Fruit fly (Drosophila melanogaster) whole organism, embryonic: ENCODE data around the gene Rab3-GEF.

Experiments used
- Antp ChIP-seq: fragments of 200-800 bp; sonication (Bioruptor generic); optimal IDR thresholded peaks from 3 replicates; lab custom pipeline; 2016; ENCODE audit warnings: missing biosample characterization, missing genetic modification characterization
- CG12391 ChIP-seq: fragments of 200-800 bp; sonication (Bioruptor generic); optimal IDR thresholded peaks from 3 replicates; lab custom pipeline; 2018; ENCODE audit warnings: missing biosample characterization, mild to moderate bottlenecking, missing genetic modification characterization, moderate library complexity
- CG12744 ChIP-seq: fragments of 200-800 bp; sonication (Bioruptor generic); optimal IDR thresholded peaks from 2 replicates; lab custom pipeline; 2016; ENCODE audit warnings: missing biosample characterization, missing genetic modification characterization
- CG13894 ChIP-seq: fragments of 200-800 bp; sonication (Bioruptor generic); optimal IDR thresholded peaks from 3 replicates; lab custom pipeline; 2018; ENCODE audit warnings: missing biosample characterization, mild to moderate bottlenecking, missing genetic modification characterization, moderate library complexity
- CG14014 ChIP-seq: fragments of 200-800 bp; sonication (Bioruptor generic); IDR thresholded peaks from 2 replicates; pipeline ENCODE4 v1.3.6; 2022; ENCODE audit warnings: missing biosample characterization, missing genetic modification characterization
- CG14710 ChIP-seq: fragments of 200-800 bp; sonication (Bioruptor generic); optimal IDR thresholded peaks from 3 replicates; lab custom pipeline; 2019; ENCODE audit warnings: missing biosample characterization, mild to moderate bottlenecking, missing genetic modification characterization, moderate library complexity
- CG1529 ChIP-seq: fragments of 200-800 bp; sonication (Bioruptor generic); optimal IDR thresholded peaks from 3 replicates; lab custom pipeline; 2018; ENCODE audit warnings: missing biosample characterization, missing genetic modification characterization
- CG1602 ChIP-seq: fragments of 200-800 bp; sonication (Bioruptor generic); optimal IDR thresholded peaks from 3 replicates; lab custom pipeline; 2016; ENCODE audit warnings: missing biosample characterization, missing genetic modification characterization
- CG2678 ChIP-seq: fragments of 200-800 bp; sonication (Bioruptor generic); optimal IDR thresholded peaks from 3 replicates; lab custom pipeline; 2019; ENCODE audit warnings: missing biosample characterization, mild to moderate bottlenecking, missing genetic modification characterization, moderate library complexity
- CG2875 ChIP-seq: fragments of 200-800 bp; sonication (Bioruptor generic); optimal IDR thresholded peaks from 2 replicates; lab custom pipeline; 2017; ENCODE audit warnings: missing biosample characterization, mild to moderate bottlenecking, missing genetic modification characterization, missing genetic modification reagents
- CG3163 ChIP-seq: fragments of 200-800 bp; sonication (Bioruptor generic); optimal IDR thresholded peaks from 3 replicates; lab custom pipeline; 2016; ENCODE audit warnings: missing biosample characterization, missing genetic modification characterization
- CG32772 ChIP-seq: fragments of 200-800 bp; sonication (Bioruptor generic); IDR thresholded peaks from 2 replicates; pipeline ENCODE4 v1.3.6; 2022; ENCODE audit warnings: missing biosample characterization, missing genetic modification characterization
- CG4328 ChIP-seq: fragments of 200-800 bp; sonication (Bioruptor generic); optimal IDR thresholded peaks from 3 replicates; lab custom pipeline; 2017; ENCODE audit warnings: missing biosample characterization, missing genetic modification reagents, missing genetic modification characterization
- CG4404 ChIP-seq: fragments of 200-800 bp; sonication (Bioruptor generic); IDR thresholded peaks from 2 replicates; pipeline ENCODE4 v1.3.6; 2022; ENCODE audit warnings: missing biosample characterization, missing genetic modification characterization
- CG6791 ChIP-seq: fragments of 200-800 bp; sonication (Bioruptor generic); IDR thresholded peaks from 3 replicates; pipeline ENCODE4 v1.3.6; 2022; ENCODE audit warnings: missing biosample characterization, missing genetic modification characterization; ENCODE audit not compliant: partially characterized antibody
- CG7786 ChIP-seq: fragments of 200-800 bp; sonication (Bioruptor generic); optimal IDR thresholded peaks from 2 replicates; lab custom pipeline; 2016; ENCODE audit warnings: missing biosample characterization, missing genetic modification characterization
- CG7987 ChIP-seq: fragments of 200-800 bp; sonication (Bioruptor generic); optimal IDR thresholded peaks from 2 replicates; lab custom pipeline; 2018; ENCODE audit warnings: missing biosample characterization, mild to moderate bottlenecking, missing genetic modification characterization, moderate library complexity
- CG8281 ChIP-seq: fragments of 200-800 bp; sonication (Bioruptor generic); optimal IDR thresholded peaks from 2 replicates; lab custom pipeline; 2018; ENCODE audit warnings: missing biosample characterization, mild to moderate bottlenecking, missing genetic modification characterization, moderate library complexity
- CG8359 ChIP-seq: fragments of 200-800 bp; sonication (Bioruptor generic); optimal IDR thresholded peaks from 2 replicates; lab custom pipeline; 2017; ENCODE audit warnings: missing biosample characterization, mild to moderate bottlenecking, missing genetic modification characterization, borderline replicate concordance
- E2f2 ChIP-seq: fragments of 200-800 bp; sonication (Bioruptor generic); IDR thresholded peaks from 2 replicates; pipeline ENCODE4 v1.3.6; 2022; ENCODE audit warnings: missing biosample characterization, missing genetic modification characterization
- Eip74EF ChIP-seq, 2 experiments: fragments of 200-800 bp in 1 of 2; fragments of >200 bp in 1 of 2; sonication (Bioruptor generic) in 1 of 2; optimal IDR thresholded peaks; 2 replicates each; lab custom pipeline; 2017 to 2019; ENCODE audit warnings: missing biosample characterization in 2 of 2, missing genetic modification characterization in 2 of 2, mild to moderate bottlenecking in 1 of 2, moderate library complexity in 1 of 2
- H15 ChIP-seq: fragments of 200-800 bp; sonication (Bioruptor generic); IDR thresholded peaks from 3 replicates; pipeline ENCODE4 v1.3.6; 2022; ENCODE audit warnings: missing biosample characterization, missing genetic modification characterization
- Jarid2 ChIP-seq: fragments of 200-800 bp; sonication (Bioruptor generic); optimal IDR thresholded peaks from 3 replicates; lab custom pipeline; 2017; ENCODE audit warnings: mild to moderate bottlenecking, missing biosample characterization, missing genetic modification reagents, missing genetic modification characterization
- Lim3 ChIP-seq: fragments of 200-800 bp; sonication (Bioruptor generic); IDR thresholded peaks from 2 replicates; pipeline ENCODE4 v1.3.6; 2022; ENCODE audit warnings: missing biosample characterization, missing genetic modification characterization
- MBD-R2 ChIP-seq: fragments of 200-800 bp; sonication (Bioruptor generic); IDR thresholded peaks from 2 replicates; pipeline ENCODE4 v1.3.6; 2022; ENCODE audit warnings: missing biosample characterization, missing genetic modification characterization
- Oaz ChIP-seq: fragments of 200-800 bp; sonication (Bioruptor generic); IDR thresholded peaks from 2 replicates; pipeline ENCODE4 v1.3.6; 2022; ENCODE audit warnings: missing biosample characterization, missing genetic modification characterization
- Rx ChIP-seq: fragments of 200-800 bp; sonication (Bioruptor generic); IDR thresholded peaks from 2 replicates; pipeline ENCODE4 v1.3.6; 2022; ENCODE audit warnings: missing biosample characterization, missing genetic modification characterization
- Xbp1 ChIP-seq: fragments of 200-800 bp; sonication (Bioruptor generic); optimal IDR thresholded peaks from 3 replicates; lab custom pipeline; 2016; ENCODE audit warnings: missing biosample characterization, mild to moderate bottlenecking, missing genetic modification characterization
- az2 ChIP-seq: fragments of 200-800 bp; sonication (Bioruptor generic); optimal IDR thresholded peaks from 3 replicates; lab custom pipeline; 2016; ENCODE audit warnings: missing biosample characterization, missing genetic modification characterization
- chif ChIP-seq, 2 experiments: fragments of 200-800 bp; sonication (Bioruptor generic); optimal IDR thresholded peaks; 3 replicates each; lab custom pipeline; 2016; ENCODE audit warnings: missing biosample characterization in 2 of 2, missing genetic modification characterization in 2 of 2
- corto ChIP-seq: fragments of 200-800 bp; sonication (Bioruptor generic); optimal IDR thresholded peaks from 2 replicates; lab custom pipeline; 2016; ENCODE audit warnings: missing biosample characterization, mild to moderate bottlenecking, missing genetic modification characterization, moderate library complexity
- crol ChIP-seq: fragments of 200-800 bp; sonication (Bioruptor generic); IDR thresholded peaks from 2 replicates; pipeline ENCODE4 v1.3.6; 2022; ENCODE audit warnings: missing biosample characterization, missing genetic modification characterization
- cwo ChIP-seq: fragments of 200-800 bp; sonication (Bioruptor generic); optimal IDR thresholded peaks from 3 replicates; lab custom pipeline; 2017; ENCODE audit warnings: missing biosample characterization, missing genetic modification characterization, mild to moderate bottlenecking, moderate library complexity, missing genetic modification reagents
- dysf ChIP-seq: fragments of 200-800 bp; sonication (Bioruptor generic); IDR thresholded peaks from 3 replicates; pipeline ENCODE4 v1.3.6; 2022; ENCODE audit warnings: missing biosample characterization, missing genetic modification characterization
- ewg ChIP-seq: fragments of 200-800 bp; sonication (Bioruptor generic); optimal IDR thresholded peaks from 3 replicates; lab custom pipeline; 2017; ENCODE audit warnings: mild to moderate bottlenecking, missing biosample characterization, missing genetic modification reagents, missing genetic modification characterization
- eyg ChIP-seq: fragments of 200-800 bp; sonication (Bioruptor generic); optimal IDR thresholded peaks from 3 replicates; lab custom pipeline; 2016; ENCODE audit warnings: missing biosample characterization, missing genetic modification characterization
- fd102C ChIP-seq: fragments of 200-800 bp; sonication (Bioruptor generic); optimal IDR thresholded peaks from 2 replicates; lab custom pipeline; 2018; ENCODE audit warnings: missing biosample characterization, mild to moderate bottlenecking, missing genetic modification characterization, moderate library complexity
- fd64A ChIP-seq: fragments of 200-800 bp; sonication (Bioruptor generic); optimal IDR thresholded peaks from 3 replicates; lab custom pipeline; 2018; ENCODE audit warnings: missing biosample characterization, mild to moderate bottlenecking, missing genetic modification characterization
- gcm2 ChIP-seq: fragments of 200-800 bp; sonication (Bioruptor generic); optimal IDR thresholded peaks from 2 replicates; lab custom pipeline; 2016; ENCODE audit warnings: missing biosample characterization, missing genetic modification characterization
- her ChIP-seq: fragments of 200-800 bp; sonication (Bioruptor generic); optimal IDR thresholded peaks from 2 replicates; lab custom pipeline; 2016; ENCODE audit warnings: missing biosample characterization, missing genetic modification characterization
- hth ChIP-seq: fragments of >200 bp; optimal IDR thresholded peaks from 2 replicates; lab custom pipeline; 2017; ENCODE audit warnings: inconsistent platforms
- insv ChIP-seq, 2 experiments: fragments of 200-800 bp; sonication (Bioruptor generic); optimal IDR thresholded peaks; 3 replicates each; lab custom pipeline; 2016 to 2018; ENCODE audit warnings: missing biosample characterization in 2 of 2, missing genetic modification characterization in 2 of 2
- kni ChIP-seq: fragments of 200-800 bp; sonication (Bioruptor generic); optimal IDR thresholded peaks from 3 replicates; lab custom pipeline; 2017; ENCODE audit warnings: mild to moderate bottlenecking, missing biosample characterization, missing genetic modification reagents, missing genetic modification characterization
- p53 ChIP-seq: fragments of 200-800 bp; sonication (Bioruptor generic); optimal IDR thresholded peaks from 2 replicates; lab custom pipeline; 2016; ENCODE audit warnings: missing biosample characterization, missing genetic modification characterization
- prd ChIP-seq, 3 experiments: fragments of >200 bp in 2 of 3; fragments of 200-800 bp in 1 of 3; sonication (Bioruptor generic) in 1 of 3; optimal IDR thresholded peaks in 2 of 3; IDR thresholded peaks in 1 of 3; 2 replicates in 2 of 3; 3 replicates in 1 of 3; pipeline versions ENCODE4 v1.3.6 to Lab custom; 2017 to 2022; ENCODE audit warnings: missing biosample characterization in 1 of 3, missing genetic modification characterization in 1 of 3
- rib ChIP-seq: fragments of 200-800 bp; sonication (Bioruptor generic); IDR thresholded peaks from 2 replicates; pipeline ENCODE4 v1.3.6; 2022; ENCODE audit warnings: missing biosample characterization, missing genetic modification characterization
- scrt ChIP-seq: fragments of 200-800 bp; sonication (Bioruptor generic); optimal IDR thresholded peaks from 2 replicates; lab custom pipeline; 2018; ENCODE audit warnings: missing biosample characterization, mild to moderate bottlenecking, missing genetic modification characterization, moderate library complexity
- tap ChIP-seq: fragments of 200-800 bp; optimal IDR thresholded peaks from 3 replicates; lab custom pipeline; 2019; ENCODE audit warnings: missing biosample characterization, mild to moderate bottlenecking, missing genetic modification characterization, moderate library complexity
- tin ChIP-seq: fragments of 200-800 bp; sonication (Bioruptor generic); optimal IDR thresholded peaks from 3 replicates; lab custom pipeline; 2016; ENCODE audit warnings: missing biosample characterization, missing genetic modification characterization
- wdn ChIP-seq: fragments of 200-800 bp; sonication (Bioruptor generic); IDR thresholded peaks from 2 replicates; pipeline ENCODE4 v1.3.6; 2022; ENCODE audit warnings: missing biosample characterization, missing genetic modification characterization

The Rab3-GEF gene

dm6 chrX:15076038-15076575 is 13.4 kb upstream of the Rab3-GEF start, which contains the start of gene Lsd-2 (continued):
- peak; percentile 90 for TF ChIP-seq Jarid2 (GFP tag; lab: Kevin White, UChicago)
- peak; percentile 1 for TF ChIP-seq cwo (GFP tag; lab: Kevin White, UChicago)
- TF ChIP-seq chif (GFP tag; optimal IDR thresholded peaks at IDR 0.05; lab: Kevin White, UChicago): no peak
- no peak for TF ChIP-seq Rx (GFP tag; lab: Robert Waterston, UW)
- no peak for TF ChIP-seq CG2875 (GFP tag; lab: Kevin White, UChicago)
- peak; percentile 46; the same call in 1 of the 3 replicates for TF ChIP-seq CG6791 (GFP tag; lab: Robert Waterston, UW)
- no peak for TF ChIP-seq fd102C (GFP tag; lab: Kevin White, UChicago)
- TF ChIP-seq wdn (GFP tag; lab: Robert Waterston, UW): no peak
- no peak for TF ChIP-seq insv (GFP tag; optimal IDR thresholded peaks at IDR 0.05; lab: Kevin White, UChicago)
- TF ChIP-seq tin (GFP tag; lab: Kevin White, UChicago): no peak
- TF ChIP-seq CG13894 (tag; lab: Kevin White, UChicago): peak; percentile 35
- TF ChIP-seq E2f2 (GFP tag; lab: Robert Waterston, UW): no peak
- TF ChIP-seq CG2678 (tag; lab: Kevin White, UChicago): peak; percentile 53
- TF ChIP-seq Oaz (GFP tag; lab: Robert Waterston, UW): no peak
- no peak for TF ChIP-seq ewg (GFP tag; lab: Kevin White, UChicago)
- TF ChIP-seq CG1529: no peak
- peak; percentile 79 for TF ChIP-seq p53 (GFP tag; lab: Kevin White, UChicago)
- no peak for TF ChIP-seq CG8281 (tag; lab: Kevin White, UChicago)
- TF ChIP-seq CG7786 (GFP tag; lab: Kevin White, UChicago): peak; percentile 5
- TF ChIP-seq CG14710 (tag; lab: Kevin White, UChicago): peak; percentile 17
- TF ChIP-seq H15 (GFP tag; lab: Robert Waterston, UW): no peak
- TF ChIP-seq fd64A: no peak
- no peak for TF ChIP-seq Antp
- TF ChIP-seq rib: 0 out of 2 replicates have a peak, but pooled peaks have one; percentile 37
- no peak for TF ChIP-seq Eip74EF (GFP tag; optimal IDR thresholded peaks at IDR 0.05; lab: Kevin White, UChicago)
- no peak for TF ChIP-seq CG12744 (GFP tag; lab: Kevin White, UChicago)
- TF ChIP-seq Lim3 (GFP tag; lab: Robert Waterston, UW): no peak
- TF ChIP-seq az2 (GFP tag; lab: Kevin White, UChicago): no peak
- no peak for TF ChIP-seq corto (GFP tag; lab: Kevin White, UChicago)
- TF ChIP-seq MBD-R2 (GFP tag; lab: Robert Waterston, UW): no peak; the same call in 1 of the 2 replicates
- peak; percentile 25 for TF ChIP-seq eyg (GFP tag; lab: Kevin White, UChicago)
- no peak for TF ChIP-seq tap (tag; lab: Kevin White, UChicago)
- peak; percentile 24 for TF ChIP-seq kni (GFP tag; lab: Kevin White, UChicago)
- TF ChIP-seq scrt: no peak
- TF ChIP-seq dysf (GFP tag; lab: Robert Waterston, UW): no peak
- TF ChIP-seq gcm2: no peak
- TF ChIP-seq CG12391 (tag; lab: Kevin White, UChicago): peak; percentile 16
- TF ChIP-seq her (GFP tag; lab: Kevin White, UChicago): peak; percentile 49
- no peak for TF ChIP-seq CG7987
- no peak for TF ChIP-seq CG8359 (GFP tag; lab: Kevin White, UChicago)
- TF ChIP-seq CG4404 (GFP tag; lab: Robert Waterston, UW): no peak
- no peak for TF ChIP-seq prd (optimal IDR thresholded peaks at IDR 0.05; lab: Kevin White, UChicago)
- peak; percentile 39; the same call in 2 of the 3 replicates for TF ChIP-seq prd (GFP tag; IDR thresholded peaks at IDR 0.05; lab: Robert Waterston, UW)
- peak; percentile 41; the same call in 1 of the 2 replicates for TF ChIP-seq CG14014 (GFP tag; lab: Robert Waterston, UW)
- TF ChIP-seq CG3163 (GFP tag; lab: Kevin White, UChicago): peak; percentile 61
- no peak for TF ChIP-seq crol (GFP tag; lab: Robert Waterston, UW)
- 0 out of 2 replicates have a peak, but pooled peaks have one; percentile 9 for TF ChIP-seq CG32772 (GFP tag; lab: Robert Waterston, UW)
- TF ChIP-seq Xbp1 (GFP tag; lab: Kevin White, UChicago): peak; percentile 33
- no peak for TF ChIP-seq hth (lab: Kevin White, UChicago)
- TF ChIP-seq CG4328 (GFP tag; lab: Kevin White, UChicago): peak; percentile 39
- TF ChIP-seq CG1602 (GFP tag; lab: Kevin White, UChicago): no peak
